Worm (Caenorhabditis elegans) whole organism, midembryonic: ENCODE results near the gene Y38F1A.8.

Experiments
- T22C8.4 ChIP-seq: fragments of 200-800 bp; sonication (Bioruptor generic); IDR thresholded peaks from 2 replicates; pipeline ENCODE4 v1.3.6; 2022; ENCODE audit warnings: missing genetic modification characterization, missing compliant biosample characterization
- cog-1 ChIP-seq: sonication (generic microtip); optimal IDR thresholded peaks from 2 replicates; lab custom pipeline; 2016; ENCODE audit warnings: missing genetic modification characterization, missing compliant biosample characterization
- flt-1 ChIP-seq: fragments of 200-800 bp; sonication (Bioruptor generic); IDR thresholded peaks from 2 replicates; pipeline ENCODE4 v1.3.6; 2022; ENCODE audit warnings: missing genetic modification characterization, missing compliant biosample characterization
- klf-2 ChIP-seq: fragments of 200-800 bp; sonication (Bioruptor generic); conservative IDR thresholded peaks from 2 replicates; pipeline ENCODE4 v1.3.6; 2022; ENCODE audit warnings: missing genetic modification reagents, missing genetic modification characterization, missing compliant biosample characterization
- med-1 ChIP-seq: sonication (generic microtip); optimal IDR thresholded peaks from 2 replicates; lab custom pipeline; 2017; ENCODE audit warnings: missing genetic modification characterization, mild to moderate bottlenecking, missing compliant biosample characterization, antibody characterized with exemption, missing genetic modification reagents; ENCODE audit not compliant: insufficient read depth
- ref-1 ChIP-seq: fragments of 200-800 bp; sonication (Bioruptor generic); conservative IDR thresholded peaks from 2 replicates; pipeline ENCODE4 v1.3.6; 2022; ENCODE audit warnings: missing genetic modification reagents, missing genetic modification characterization, missing compliant biosample characterization
- tab-1 ChIP-seq: fragments of 200-800 bp; sonication (Bioruptor generic); IDR thresholded peaks from 2 replicates; pipeline ENCODE4 v1.3.6; 2022; ENCODE audit warnings: missing genetic modification characterization, missing compliant biosample characterization
- ztf-23 ChIP-seq: fragments of 200-800 bp; sonication (Bioruptor generic); IDR thresholded peaks from 2 replicates; pipeline ENCODE4 v1.3.6; 2022; ENCODE audit warnings: missing genetic modification reagents, missing genetic modification characterization, missing compliant biosample characterization
- ztf-29 ChIP-seq: fragments of 200-800 bp; sonication (Bioruptor generic); IDR thresholded peaks from 2 replicates; pipeline ENCODE4 v1.3.6; 2022; ENCODE audit warnings: missing genetic modification reagents, missing genetic modification characterization, missing compliant biosample characterization

Gene Y38F1A.8

DNA sequence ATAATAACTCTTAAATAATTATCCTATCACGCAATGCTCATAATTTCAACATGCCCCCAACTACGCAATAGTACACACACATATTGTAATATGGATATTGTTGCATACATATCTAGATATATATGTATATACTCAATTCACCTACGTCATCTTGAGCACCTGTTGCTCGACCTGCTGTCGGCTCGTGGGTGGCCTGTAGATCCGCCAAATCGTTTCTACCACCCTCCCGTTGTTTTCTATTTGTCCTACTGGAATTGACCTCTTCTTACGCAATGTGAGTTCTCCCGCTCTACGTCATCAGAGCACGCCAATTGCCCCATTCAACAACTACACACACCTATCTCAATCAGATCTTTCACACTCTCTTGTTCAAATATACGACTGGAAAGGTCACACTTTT is 14.8 kb downstream of the Y38F1A.8 start:
- TF ChIP-seq ztf-23 (GFP tag; lab: Robert Waterston, UW) (no peak), cog-1 (tag; lab: Kevin White, UChicago) (peak; percentile 1)

- TF ChIP-seq tab-1 (GFP tag; lab: Robert Waterston, UW) (0 out of 2 replicates have a peak, but pooled peaks have one; percentile 45), T22C8.4 (no peak)
Measured at ce11 chrII:12984709-12985108, 15.9 kb downstream of the Y38F1A.8 start.

DNA sequence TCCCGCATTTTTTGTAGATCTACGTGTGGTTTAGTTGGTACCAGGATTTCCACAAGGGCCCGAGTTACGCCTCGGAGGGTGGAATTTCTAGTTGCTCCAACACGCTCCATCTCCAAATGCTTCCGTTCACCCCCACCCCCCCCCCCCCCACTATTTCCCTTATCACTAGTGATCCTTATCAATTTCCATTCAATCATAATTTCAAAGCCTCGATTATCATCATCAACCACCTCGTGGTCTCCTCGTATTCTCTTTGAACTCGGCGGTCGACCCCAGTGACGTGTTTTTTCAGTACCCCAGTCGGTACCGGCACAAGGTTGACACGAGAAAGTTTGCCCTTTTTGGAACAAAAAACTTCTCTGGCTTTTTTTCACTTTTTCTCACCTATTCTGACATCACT is 17.8 kb downstream of the Y38F1A.8 start:
- TF ChIP-seq tab-1 (GFP tag; lab: Robert Waterston, UW): no peak

- no peak for TF ChIP-seq ref-1 (GFP tag; lab: Robert Waterston, UW)
- no peak for TF ChIP-seq flt-1 (GFP tag; lab: Robert Waterston, UW)
- no peak for TF ChIP-seq med-1
- TF ChIP-seq T22C8.4: no peak
- no peak for TF ChIP-seq klf-2 (GFP tag; lab: Robert Waterston, UW)
- TF ChIP-seq tab-1 (GFP tag; lab: Robert Waterston, UW): no peak
Measured at ce11 chrII:12981980-12982575, 18.6 kb downstream of the Y38F1A.8 start.

DNA sequence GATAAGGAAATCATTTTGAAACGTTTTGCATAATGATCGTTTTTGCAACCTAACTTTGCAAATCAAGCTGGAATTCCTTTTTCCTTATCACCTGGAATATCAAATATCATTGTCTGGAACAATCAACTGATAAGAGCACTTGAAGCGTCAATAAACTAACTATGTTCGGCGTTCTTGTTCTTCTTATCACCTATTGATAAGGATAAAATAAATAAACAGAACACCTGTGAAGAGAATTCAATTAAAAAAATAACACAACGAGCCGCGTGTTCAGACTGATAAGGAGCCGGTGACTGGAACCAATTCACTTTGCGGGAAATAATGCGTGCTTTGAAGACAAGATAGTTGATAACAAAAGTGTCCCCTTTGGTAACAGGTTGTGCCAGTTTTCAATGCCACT is 20.4 kb downstream of the Y38F1A.8 start, which contains the start of gene cyd-1:
TSS of gene cyd-1 (plus strand) at position 380 of the 400 bp plus-strand sequence.
- no peak for TF ChIP-seq cog-1 (tag; lab: Kevin White, UChicago)
- TF ChIP-seq ref-1 (GFP tag; lab: Robert Waterston, UW): no peak
- no peak for TF ChIP-seq ztf-23 (GFP tag; lab: Robert Waterston, UW)
- no peak for TF ChIP-seq klf-2 (GFP tag; lab: Robert Waterston, UW)
- no peak for TF ChIP-seq ztf-29 (GFP tag; lab: Robert Waterston, UW)
- no peak for TF ChIP-seq med-1
- TF ChIP-seq flt-1 (GFP tag; lab: Robert Waterston, UW): no peak
- TF ChIP-seq T22C8.4: no peak
- no peak for TF ChIP-seq tab-1 (GFP tag; lab: Robert Waterston, UW)

ce11 chrII:12978658-12979057 is 22.0 kb downstream of the Y38F1A.8 start:
- TF ChIP-seq med-1: no peak
- no peak for TF ChIP-seq T22C8.4
- TF ChIP-seq ztf-23 (GFP tag; lab: Robert Waterston, UW): no peak
- TF ChIP-seq cog-1 (tag; lab: Kevin White, UChicago): no peak
- no peak for TF ChIP-seq klf-2 (GFP tag; lab: Robert Waterston, UW)
- no peak for TF ChIP-seq ztf-29 (GFP tag; lab: Robert Waterston, UW)
- TF ChIP-seq tab-1 (GFP tag; lab: Robert Waterston, UW): no peak
- TF ChIP-seq ref-1 (GFP tag; lab: Robert Waterston, UW): no peak

DNA sequence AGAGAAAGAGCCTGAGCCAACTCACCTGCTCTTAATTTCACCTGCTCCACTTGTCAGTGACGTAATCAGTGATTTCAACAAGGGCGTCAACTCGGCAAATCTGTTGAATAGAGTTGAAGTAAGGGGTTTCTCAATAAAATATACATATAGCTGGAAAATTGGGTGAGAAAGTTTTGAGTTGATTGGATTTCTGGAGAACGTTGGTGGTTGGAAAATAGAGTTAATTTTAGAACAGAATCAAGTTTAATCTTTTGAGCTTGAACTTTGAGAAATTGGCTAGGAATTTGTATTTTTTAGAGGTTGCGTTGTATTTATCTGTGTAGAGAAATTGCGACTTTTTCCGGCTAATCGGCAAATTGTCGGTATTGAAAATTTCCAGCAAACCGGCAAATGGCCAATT is 31.0 kb downstream of the Y38F1A.8 start, which contains the start of gene Y38F1A.4:
TSS of gene Y38F1A.4 (minus strand) at position 101 of the 400 bp plus-strand sequence.
- TF ChIP-seq cog-1 (tag; lab: Kevin White, UChicago) (no peak), ref-1 (GFP tag; lab: Robert Waterston, UW) (no peak), tab-1 (GFP tag; lab: Robert Waterston, UW) (no peak), med-1 (no peak)

DNA sequence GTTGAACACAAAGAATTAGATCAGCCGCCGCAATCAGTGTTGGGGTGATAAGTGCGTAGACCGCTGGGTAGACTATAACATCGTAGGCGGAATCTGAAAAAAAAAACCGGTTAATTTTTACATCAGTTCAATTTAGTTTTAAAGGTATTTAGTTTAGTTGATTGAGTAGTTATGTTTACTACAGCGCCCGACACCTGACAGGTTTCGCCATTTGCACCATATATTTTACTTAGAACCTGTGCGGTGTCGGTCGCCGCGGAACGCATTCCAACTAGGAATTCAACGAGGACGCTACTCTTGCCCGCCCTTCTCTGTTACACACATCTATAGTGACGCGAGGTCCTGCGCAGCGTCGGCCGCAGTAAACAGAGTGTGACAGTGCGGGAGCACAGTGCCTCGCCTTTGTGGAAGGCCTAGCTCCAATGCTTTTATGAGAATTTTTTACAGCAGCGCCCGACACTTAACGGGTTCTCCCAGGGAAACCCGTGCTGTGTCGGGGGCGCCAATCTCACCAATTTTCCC is 32.1 kb downstream of the Y38F1A.8 start:
- TF ChIP-seq klf-2 (GFP tag; lab: Robert Waterston, UW): no peak
- no peak for TF ChIP-seq flt-1 (GFP tag; lab: Robert Waterston, UW)
- TF ChIP-seq T22C8.4: no peak
- no peak for TF ChIP-seq ref-1 (GFP tag; lab: Robert Waterston, UW)
- TF ChIP-seq med-1: no peak
- no peak for TF ChIP-seq tab-1 (GFP tag; lab: Robert Waterston, UW)
- TF ChIP-seq ztf-23 (GFP tag; lab: Robert Waterston, UW): no peak
- no peak for TF ChIP-seq cog-1 (tag; lab: Kevin White, UChicago)
- no peak for TF ChIP-seq ztf-29 (GFP tag; lab: Robert Waterston, UW)

DNA sequence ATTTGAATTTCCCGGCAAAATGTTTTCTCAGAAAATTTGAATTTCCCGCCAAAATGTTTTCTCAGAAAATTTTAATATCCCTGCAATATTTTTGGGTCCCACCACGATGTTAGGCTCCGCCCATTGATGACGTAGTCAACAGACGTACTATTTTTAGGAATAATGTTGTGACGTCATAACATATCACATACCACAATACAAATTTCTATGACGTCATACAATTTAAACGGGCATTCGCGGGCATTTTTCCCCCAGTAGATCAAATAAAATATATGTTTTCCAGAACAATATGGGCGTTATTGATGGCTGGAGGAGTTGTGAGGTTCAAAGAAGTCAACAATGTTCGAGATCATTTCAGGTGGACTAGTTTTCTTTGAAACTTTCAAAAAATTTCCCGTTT is 34.4 kb downstream of the Y38F1A.8 start:
- TF ChIP-seq ref-1 (GFP tag; lab: Robert Waterston, UW): no peak
- TF ChIP-seq ztf-29 (GFP tag; lab: Robert Waterston, UW): no peak
- TF ChIP-seq med-1: no peak
- no peak for TF ChIP-seq klf-2 (GFP tag; lab: Robert Waterston, UW)
- TF ChIP-seq cog-1 (tag; lab: Kevin White, UChicago): no peak
- TF ChIP-seq T22C8.4: no peak
- TF ChIP-seq ztf-23 (GFP tag; lab: Robert Waterston, UW): no peak
- no peak for TF ChIP-seq tab-1 (GFP tag; lab: Robert Waterston, UW)
- TF ChIP-seq flt-1 (GFP tag; lab: Robert Waterston, UW): no peak

- no peak for TF ChIP-seq klf-2 (GFP tag; lab: Robert Waterston, UW)
- no peak for TF ChIP-seq ztf-29 (GFP tag; lab: Robert Waterston, UW)
- TF ChIP-seq ref-1 (GFP tag; lab: Robert Waterston, UW): no peak
- no peak for TF ChIP-seq flt-1 (GFP tag; lab: Robert Waterston, UW)
- TF ChIP-seq tab-1 (GFP tag; lab: Robert Waterston, UW): no peak
- TF ChIP-seq T22C8.4: no peak
- no peak for TF ChIP-seq med-1
- TF ChIP-seq cog-1 (tag; lab: Kevin White, UChicago): no peak
- no peak for TF ChIP-seq ztf-23 (GFP tag; lab: Robert Waterston, UW)
Measured at ce11 chrII:12965589-12965988, 35.1 kb downstream of the Y38F1A.8 start.

- TF ChIP-seq flt-1 (GFP tag; lab: Robert Waterston, UW) (no peak), tab-1 (GFP tag; lab: Robert Waterston, UW) (no peak), med-1 (no peak), ref-1 (GFP tag; lab: Robert Waterston, UW) (no peak), klf-2 (GFP tag; lab: Robert Waterston, UW) (no peak), ztf-29 (GFP tag; lab: Robert Waterston, UW) (no peak), cog-1 (tag; lab: Kevin White, UChicago) (no peak), T22C8.4 (no peak), ztf-23 (GFP tag; lab: Robert Waterston, UW) (no peak)
Measured at ce11 chrII:12965538-12965588, 35.3 kb downstream of the Y38F1A.8 start, which contains the start of gene ptr-18. Gene ptr-18, plus strand, starts transcription at chrII:12965546.
